Fruit fly (Drosophila melanogaster) whole organism, embryonic: Measurements from ENCODE around the gene Tbcd.

ENCODE experiments used
- ATbp ChIP-seq: fragments of 200-800 bp; sonication (Bioruptor generic); optimal IDR thresholded peaks from 2 replicates; lab custom pipeline; 2017; ENCODE audit warnings: missing biosample characterization, mild to moderate bottlenecking, missing genetic modification characterization, missing genetic modification reagents
- CG12071 ChIP-seq: fragments of 200-800 bp; sonication (Bioruptor generic); optimal IDR thresholded peaks from 3 replicates; lab custom pipeline; 2018; ENCODE audit warnings: missing biosample characterization, mild to moderate bottlenecking, missing genetic modification characterization
- CG12659 ChIP-seq: fragments of 200-800 bp; sonication (Bioruptor generic); optimal IDR thresholded peaks from 3 replicates; lab custom pipeline; 2017; ENCODE audit warnings: mild to moderate bottlenecking, missing biosample characterization, missing genetic modification reagents, missing genetic modification characterization
- CG12942 ChIP-seq: fragments of 200-800 bp; sonication (Bioruptor generic); optimal IDR thresholded peaks from 3 replicates; lab custom pipeline; 2016; ENCODE audit warnings: missing biosample characterization, missing genetic modification characterization
- CG13894 ChIP-seq: fragments of 200-800 bp; sonication (Bioruptor generic); optimal IDR thresholded peaks from 3 replicates; lab custom pipeline; 2018; ENCODE audit warnings: missing biosample characterization, mild to moderate bottlenecking, missing genetic modification characterization, moderate library complexity
- CG1529 ChIP-seq: fragments of 200-800 bp; sonication (Bioruptor generic); optimal IDR thresholded peaks from 3 replicates; lab custom pipeline; 2018; ENCODE audit warnings: missing biosample characterization, missing genetic modification characterization
- CG18262 ChIP-seq: fragments of 200-800 bp; optimal IDR thresholded peaks from 3 replicates; lab custom pipeline; 2019; ENCODE audit warnings: missing biosample characterization, mild to moderate bottlenecking, missing genetic modification characterization, moderate library complexity
- CG1832 ChIP-seq: fragments of 200-800 bp; sonication (Bioruptor generic); optimal IDR thresholded peaks from 2 replicates; lab custom pipeline; 2017; ENCODE audit warnings: missing biosample characterization, mild to moderate bottlenecking, missing genetic modification characterization, inconsistent platforms
- CG18599 ChIP-seq: fragments of 200-800 bp; sonication (Bioruptor generic); optimal IDR thresholded peaks from 3 replicates; lab custom pipeline; 2017; ENCODE audit warnings: missing biosample characterization, missing genetic modification characterization, mild to moderate bottlenecking, moderate library complexity, missing genetic modification reagents
- CG2120 ChIP-seq: fragments of 200-800 bp; sonication (Bioruptor generic); optimal IDR thresholded peaks from 3 replicates; lab custom pipeline; 2016; ENCODE audit warnings: missing biosample characterization, missing genetic modification characterization
- CG30431 ChIP-seq: fragments of 200-800 bp; sonication (Bioruptor generic); optimal IDR thresholded peaks from 2 replicates; lab custom pipeline; 2017; ENCODE audit warnings: missing biosample characterization, missing genetic modification characterization
- CG3281 ChIP-seq: fragments of 200-800 bp; sonication (Bioruptor generic); optimal IDR thresholded peaks from 3 replicates; lab custom pipeline; 2017; ENCODE audit warnings: missing biosample characterization, mild to moderate bottlenecking, missing genetic modification characterization
- CG34376 ChIP-seq: fragments of 200-800 bp; sonication (Bioruptor generic); optimal IDR thresholded peaks from 2 replicates; lab custom pipeline; 2018; ENCODE audit warnings: missing biosample characterization, mild to moderate bottlenecking, missing genetic modification characterization
- CG4707 ChIP-seq: fragments of 200-800 bp; sonication (Bioruptor generic); optimal IDR thresholded peaks from 2 replicates; lab custom pipeline; 2018; ENCODE audit warnings: missing biosample characterization, mild to moderate bottlenecking, missing genetic modification characterization, moderate library complexity
- CG6765 ChIP-seq: fragments of 200-800 bp; sonication (Bioruptor generic); optimal IDR thresholded peaks from 3 replicates; lab custom pipeline; 2017; ENCODE audit warnings: missing biosample characterization, mild to moderate bottlenecking, missing genetic modification characterization
- CG6854 ChIP-seq: fragments of 200-800 bp; sonication (Bioruptor generic); optimal IDR thresholded peaks from 3 replicates; lab custom pipeline; 2017; ENCODE audit warnings: missing biosample characterization, mild to moderate bottlenecking, missing genetic modification characterization
- Dfd ChIP-seq, 2 experiments: fragments of >200 bp; optimal IDR thresholded peaks; 2 replicates each; lab custom pipeline; 2017; ENCODE audit warnings: missing biosample characterization in 2 of 2, missing genetic modification characterization in 2 of 2
- Fer3 ChIP-seq: fragments of 200-800 bp; sonication (Bioruptor generic); optimal IDR thresholded peaks from 2 replicates; lab custom pipeline; 2018; ENCODE audit warnings: missing biosample characterization, mild to moderate bottlenecking, missing genetic modification characterization, moderate library complexity
- HHEX ChIP-seq: fragments of 200-800 bp; sonication (Bioruptor generic); optimal IDR thresholded peaks from 3 replicates; lab custom pipeline; 2017; ENCODE audit warnings: missing biosample characterization, mild to moderate bottlenecking, missing genetic modification characterization, missing genetic modification reagents
- HLH3B ChIP-seq: fragments of 200-800 bp; sonication (Bioruptor generic); IDR thresholded peaks from 2 replicates; pipeline ENCODE4 v1.3.6; 2022; ENCODE audit warnings: missing biosample characterization, missing genetic modification characterization
- Hey ChIP-seq: fragments of 200-800 bp; sonication (Bioruptor generic); optimal IDR thresholded peaks from 3 replicates; lab custom pipeline; 2018; ENCODE audit warnings: missing biosample characterization, mild to moderate bottlenecking, missing genetic modification characterization
- MTF-1 ChIP-seq: fragments of 200-800 bp; sonication (Bioruptor generic); optimal IDR thresholded peaks from 2 replicates; lab custom pipeline; 2018; ENCODE audit warnings: missing biosample characterization, mild to moderate bottlenecking, missing genetic modification characterization, borderline replicate concordance
- PHDP ChIP-seq: fragments of 200-800 bp; sonication (Bioruptor generic); optimal IDR thresholded peaks from 3 replicates; lab custom pipeline; 2018; ENCODE audit warnings: missing biosample characterization, mild to moderate bottlenecking, missing genetic modification characterization, moderate library complexity
- Sox100B ChIP-seq: fragments of 200-800 bp; sonication (Bioruptor generic); optimal IDR thresholded peaks from 3 replicates; lab custom pipeline; 2018; ENCODE audit warnings: missing biosample characterization, mild to moderate bottlenecking, missing genetic modification characterization
- Sry-β ChIP-seq: fragments of 200-800 bp; sonication (Bioruptor generic); optimal IDR thresholded peaks from 2 replicates; lab custom pipeline; 2018; ENCODE audit warnings: missing biosample characterization, mild to moderate bottlenecking, missing genetic modification characterization, moderate library complexity
- Sry-δ ChIP-seq: fragments of 200-800 bp; sonication (Bioruptor generic); optimal IDR thresholded peaks from 2 replicates; lab custom pipeline; 2016; ENCODE audit warnings: missing biosample characterization, missing genetic modification characterization
- amos ChIP-seq: fragments of 200-800 bp; sonication (Bioruptor generic); IDR thresholded peaks from 2 replicates; pipeline ENCODE4 v1.3.6; 2022; ENCODE audit warnings: missing biosample characterization, missing genetic modification characterization; ENCODE audit not compliant: partially characterized antibody
- aop ChIP-seq: fragments of 200-800 bp; sonication (Bioruptor generic); IDR thresholded peaks from 2 replicates; pipeline ENCODE4 v1.3.6; 2022; ENCODE audit warnings: missing biosample characterization, missing genetic modification characterization
- crol ChIP-seq: fragments of 200-800 bp; sonication (Bioruptor generic); IDR thresholded peaks from 2 replicates; pipeline ENCODE4 v1.3.6; 2022; ENCODE audit warnings: missing biosample characterization, missing genetic modification characterization
- dati ChIP-seq: fragments of 200-800 bp; sonication (Bioruptor generic); IDR thresholded peaks from 2 replicates; pipeline ENCODE4 v1.3.6; 2022; ENCODE audit warnings: missing biosample characterization, missing genetic modification characterization
- dimm ChIP-seq: fragments of 200-800 bp; sonication (Bioruptor generic); IDR thresholded peaks from 2 replicates; pipeline ENCODE4 v1.3.6; 2022; ENCODE audit warnings: missing biosample characterization, missing genetic modification characterization
- fd64A ChIP-seq: fragments of 200-800 bp; sonication (Bioruptor generic); optimal IDR thresholded peaks from 3 replicates; lab custom pipeline; 2018; ENCODE audit warnings: missing biosample characterization, mild to moderate bottlenecking, missing genetic modification characterization
- gem ChIP-seq: fragments of 200-800 bp; sonication (Bioruptor generic); optimal IDR thresholded peaks from 2 replicates; lab custom pipeline; 2019; ENCODE audit warnings: missing biosample characterization, mild to moderate bottlenecking, missing genetic modification characterization, moderate library complexity
- knrl ChIP-seq: fragments of 200-800 bp; sonication (Bioruptor generic); IDR thresholded peaks from 3 replicates; pipeline ENCODE4 v1.3.6; 2022; ENCODE audit warnings: missing biosample characterization, missing genetic modification characterization; ENCODE audit not compliant: partially characterized antibody
- nerfin-1 ChIP-seq: fragments of 200-800 bp; sonication (Bioruptor generic); optimal IDR thresholded peaks from 3 replicates; lab custom pipeline; 2019; ENCODE audit warnings: missing biosample characterization, mild to moderate bottlenecking, missing genetic modification characterization, moderate library complexity
- nom ChIP-seq: fragments of 200-800 bp; sonication (Bioruptor generic); optimal IDR thresholded peaks from 2 replicates; lab custom pipeline; 2017; ENCODE audit warnings: missing biosample characterization, missing genetic modification characterization, mild to moderate bottlenecking, moderate library complexity, missing genetic modification reagents
- oc ChIP-seq: fragments of 200-800 bp; sonication (Bioruptor generic); optimal IDR thresholded peaks from 2 replicates; lab custom pipeline; 2018; ENCODE audit warnings: missing biosample characterization, mild to moderate bottlenecking, missing genetic modification characterization, moderate library complexity
- org-1 ChIP-seq: fragments of 200-800 bp; sonication (Bioruptor generic); optimal IDR thresholded peaks from 2 replicates; lab custom pipeline; 2017; ENCODE audit warnings: missing biosample characterization, missing genetic modification characterization
- otp ChIP-seq: fragments of 200-800 bp; sonication (Bioruptor generic); IDR thresholded peaks from 3 replicates; pipeline ENCODE4, ENCODE4 v1.3.6; 2022; ENCODE audit warnings: missing biosample characterization, missing genetic modification characterization
- pan ChIP-seq, 4 experiments: fragments of >200 bp in 3 of 4; fragments of 200-800 bp in 1 of 4; sonication (Bioruptor generic) in 1 of 4; optimal IDR thresholded peaks in 3 of 4; IDR thresholded peaks in 1 of 4; 2 replicates each; pipeline versions ENCODE4 v1.3.6 to Lab custom; 2017 to 2022; ENCODE audit warnings: missing biosample characterization in 2 of 4, missing genetic modification characterization in 2 of 4, mixed read lengths in 1 of 4
- pros ChIP-seq: fragments of 200-800 bp; sonication (Bioruptor generic); optimal IDR thresholded peaks from 3 replicates; lab custom pipeline; 2019; ENCODE audit warnings: missing biosample characterization, mild to moderate bottlenecking, missing genetic modification characterization, moderate library complexity
- sens ChIP-seq: fragments of 200-800 bp; sonication (Bioruptor generic); peaks from one replicate; lab custom pipeline; 2016; ENCODE audit warnings: missing biosample characterization, missing genetic modification characterization
- sens-2 ChIP-seq: fragments of 200-800 bp; sonication (Bioruptor generic); IDR thresholded peaks from 2 replicates; pipeline ENCODE4 v1.3.6; 2022; ENCODE audit warnings: missing biosample characterization, missing genetic modification characterization
- stwl ChIP-seq: fragments of 200-800 bp; sonication (Bioruptor generic); optimal IDR thresholded peaks from 3 replicates; lab custom pipeline; 2018; ENCODE audit warnings: missing biosample characterization, mild to moderate bottlenecking, missing genetic modification characterization, moderate library complexity
- sug ChIP-seq: fragments of 200-800 bp; optimal IDR thresholded peaks from 2 replicates; lab custom pipeline; 2019; ENCODE audit warnings: missing biosample characterization, mild to moderate bottlenecking, missing genetic modification characterization, moderate library complexity
- tll ChIP-seq, 2 experiments: fragments of 200-800 bp in 1 of 2; fragments of >200 bp in 1 of 2; sonication (Bioruptor generic) in 1 of 2; optimal IDR thresholded peaks; 2 replicates each; lab custom pipeline; 2017 to 2019; ENCODE audit warnings: missing biosample characterization in 2 of 2, missing genetic modification characterization in 2 of 2, mild to moderate bottlenecking in 1 of 2, moderate library complexity in 1 of 2
- vnd ChIP-seq: fragments of 200-800 bp; sonication (Bioruptor generic); IDR thresholded peaks from 3 replicates; pipeline ENCODE4 v1.3.6; 2022; ENCODE audit warnings: missing biosample characterization, missing genetic modification characterization; ENCODE audit not compliant: partially characterized antibody

The Tbcd gene

DNA sequence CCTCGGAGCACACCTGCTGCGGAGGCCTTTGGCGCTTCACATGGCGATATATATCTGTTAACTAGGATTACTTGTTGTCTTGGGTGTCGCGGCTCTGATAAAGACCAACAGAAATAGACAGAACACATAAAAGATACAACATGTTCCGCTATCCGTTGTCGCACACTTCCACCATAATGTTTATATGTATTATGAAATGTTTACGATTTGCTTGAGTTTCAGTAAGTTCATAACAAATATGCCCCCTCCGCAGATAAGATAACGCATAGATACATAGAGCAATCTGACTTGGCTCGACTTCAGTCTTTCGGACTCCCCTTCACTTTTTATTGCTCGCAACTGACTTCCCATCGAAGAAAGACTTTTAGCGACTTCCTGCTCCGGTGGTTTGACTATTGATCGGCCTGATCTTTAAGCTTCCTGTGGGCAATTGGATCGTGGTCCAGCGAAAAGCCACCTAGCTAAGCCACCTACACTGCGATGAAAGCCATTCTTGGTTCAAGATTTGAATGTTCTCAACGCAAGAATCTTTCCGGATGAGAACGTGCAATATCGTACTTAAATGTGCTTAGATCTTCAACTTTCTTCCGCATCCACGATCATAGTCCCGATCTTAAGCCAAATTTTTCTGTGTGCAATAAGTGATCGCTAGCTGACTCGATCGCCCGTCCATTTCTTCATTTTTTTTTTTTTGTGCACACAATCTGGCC is 21.0 kb downstream of the Tbcd start (continued):
- TF ChIP-seq tll (GFP tag; optimal IDR thresholded peaks at IDR 0.05; lab: Kevin White, UChicago) (no peak), oc (tag; lab: Kevin White, UChicago) (no peak), HLH3B (GFP tag; lab: Robert Waterston, UW) (peak; percentile 18; the same call in 1 of the 2 replicates), pan (optimal IDR thresholded peaks at IDR 0.05; lab: Kevin White, UChicago) (no peak), pan (GFP tag; optimal IDR thresholded peaks at IDR 0.05 in 1 of 2, IDR thresholded peaks at IDR 0.05 in 1 of 2) (peak in 1 of 2 experiments; percentile 41), CG2120 (GFP tag; lab: Kevin White, UChicago) (no peak), CG30431 (GFP tag; lab: Kevin White, UChicago) (no peak), vnd (no peak), sens (GFP tag; lab: Kevin White, UChicago) (peak; percentile 75), CG6854 (no peak), CG4707 (GFP tag; lab: Kevin White, UChicago) (peak; percentile 38), Fer3 (tag; lab: Kevin White, UChicago) (peak; percentile 12), Sox100B (GFP tag; lab: Kevin White, UChicago) (peak; percentile 20), Sry-β (GFP tag; lab: Kevin White, UChicago) (no peak), nom (GFP tag; lab: Kevin White, UChicago) (no peak), HHEX (GFP tag; lab: Kevin White, UChicago) (peak; percentile 56), amos (GFP tag; lab: Robert Waterston, UW) (no peak), CG13894 (tag; lab: Kevin White, UChicago) (peak; percentile 40), sens-2 (GFP tag; lab: Robert Waterston, UW) (0 out of 2 replicates have a peak, but pooled peaks have one; percentile 26), Sry-δ (GFP tag; lab: Kevin White, UChicago) (no peak), gem (peak; percentile 29), CG34376 (GFP tag; lab: Kevin White, UChicago) (peak; percentile 40), CG12942 (GFP tag; lab: Kevin White, UChicago) (no peak), CG1529 (GFP tag; lab: Kevin White, UChicago) (peak; percentile 17), knrl (GFP tag; lab: Robert Waterston, UW) (no peak), nerfin-1 (tag; lab: Kevin White, UChicago) (peak; percentile 10), PHDP (tag; lab: Kevin White, UChicago) (peak; percentile 41), Hey (tag; lab: Kevin White, UChicago) (peak; percentile 26), CG6765 (GFP tag; lab: Kevin White, UChicago) (peak; percentile 29), dati (no peak), stwl (tag; lab: Kevin White, UChicago) (no peak), org-1 (GFP tag; lab: Kevin White, UChicago) (peak; percentile 22), pros (GFP tag; lab: Kevin White, UChicago) (peak; percentile 7), sug (tag; lab: Kevin White, UChicago) (peak; percentile 55), ATbp (peak; percentile 77), fd64A (peak; percentile 73), CG3281 (GFP tag; lab: Kevin White, UChicago) (peak; percentile 54), CG12659 (GFP tag; lab: Kevin White, UChicago) (peak; percentile 17), CG18262 (tag; lab: Kevin White, UChicago) (peak; percentile 4), MTF-1 (GFP tag; lab: Kevin White, UChicago) (peak; percentile 45), dimm (GFP tag; lab: Robert Waterston, UW) (no peak), crol (no peak), CG1832 (GFP tag; lab: Kevin White, UChicago) (no peak), CG12071 (GFP tag; lab: Kevin White, UChicago) (peak; percentile 74), CG18599 (peak; percentile 56), aop (GFP tag; lab: Robert Waterston, UW) (0 out of 2 replicates have a peak, but pooled peaks have one; percentile 23), Dfd (GFP tag; optimal IDR thresholded peaks at IDR 0.05; lab: Kevin White, UChicago) (no peak), otp (GFP tag; lab: Robert Waterston, UW) (peak; percentile 45; the same call in 1 of the 3 replicates)
